Fruit fly (Drosophila melanogaster) S2 (cell line): ENCODE results near the gene Nup35.

ENCODE experiments used
- CG8478 ChIP-seq: fragments of >200 bp; optimal IDR thresholded peaks from 2 replicates; lab custom pipeline; 2018
- CTCF ChIP-seq, 2 experiments: fragments of >200 bp; optimal IDR thresholded peaks; 2 replicates each; lab custom pipeline; 2018

DNA sequence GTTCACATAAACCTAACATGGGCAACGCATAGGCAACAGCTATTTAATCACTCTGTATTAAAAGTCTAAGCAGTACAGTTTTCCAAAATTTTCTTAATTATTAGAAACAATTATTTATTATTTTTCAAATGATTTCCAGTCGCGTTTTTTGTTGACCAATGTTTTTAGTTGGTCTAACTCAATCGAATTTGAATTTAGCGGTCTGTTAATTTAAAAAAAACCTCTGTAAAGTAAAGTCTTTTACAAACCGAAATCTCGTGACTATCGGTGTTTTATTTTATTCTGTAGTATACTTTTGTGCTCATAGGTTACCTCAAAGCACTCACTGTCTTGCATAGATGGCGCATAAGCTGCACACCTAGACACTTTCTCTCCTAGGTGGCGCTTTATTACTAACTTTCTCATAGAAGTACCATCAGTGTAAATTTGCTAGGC is 12.8 kb upstream of the Nup35 start:
- no peak for TF ChIP-seq CG8478 (lab: Kevin White, UChicago)
- peak; percentile 94 to 97 for TF ChIP-seq CTCF (optimal IDR thresholded peaks at IDR 0.05; lab: Kevin White, UChicago)
